Worm (Caenorhabditis elegans): ENCODE results near the gene T11F8.12.
"Not testable (repeated sequence)": the region's sequence is repeated elsewhere in the genome, so short reads cannot be mapped to it uniquely, and the experiment has no call there.

T11F8.12 gene

ce11 chrIV:5473098-5473497 lies 9.0 kb downstream of the T11F8.12 start:
- no peak for TF ChIP-seq unc-86 (tag; optimal IDR thresholded peaks at IDR 0.05)
- TF ChIP-seq C08G9.2 (tag; optimal IDR thresholded peaks at IDR 0.05), result no peak
- TF ChIP-seq zip-5 (tag; optimal IDR thresholded peaks at IDR 0.05), result no peak
- no peak for TF ChIP-seq ets-4 (tag; optimal IDR thresholded peaks at IDR 0.05)
- no peak for TF ChIP-seq hlh-8 (tag; optimal IDR thresholded peaks at IDR 0.05)
- no peak for TF ChIP-seq unc-42 (tag; optimal IDR thresholded peaks at IDR 0.05)
- TF ChIP-seq ztf-16 (tag; optimal IDR thresholded peaks at IDR 0.05), result no peak
- TF ChIP-seq ama-1 (optimal IDR thresholded peaks at IDR 0.05), result no peak
- TF ChIP-seq eyg-1 (tag; optimal IDR thresholded peaks at IDR 0.05), result no peak
- TF ChIP-seq C38D4.7 (GFP tag; optimal IDR thresholded peaks at IDR 0.05), result no peak
- no peak for TF ChIP-seq pat-9 (tag; optimal IDR thresholded peaks at IDR 0.05)
- TF ChIP-seq F13H6.1 (tag; optimal IDR thresholded peaks at IDR 0.05), result no peak
- TF ChIP-seq ceh-24 (tag; optimal IDR thresholded peaks at IDR 0.05), result no peak
- TF ChIP-seq K09A11.1 (tag; optimal IDR thresholded peaks at IDR 0.05; ENCODE audit: insufficient read depth), result no peak
- no peak for TF ChIP-seq unc-3 (GFP tag; conservative IDR thresholded peaks at IDR 0.05)
- no peak for TF ChIP-seq unc-3 (tag; optimal IDR thresholded peaks at IDR 0.05)
- no peak for TF ChIP-seq ttx-3 (tag; optimal IDR thresholded peaks at IDR 0.05)
- TF ChIP-seq pha-4 (tag; optimal IDR thresholded peaks at IDR 0.05), result no peak
- no peak for TF ChIP-seq pha-2 (tag; optimal IDR thresholded peaks at IDR 0.05)
- no peak for TF ChIP-seq Y22D7AL.16 (tag; optimal IDR thresholded peaks at IDR 0.05)

- TF ChIP-seq ztf-16 (tag; optimal IDR thresholded peaks at IDR 0.05), result no peak
- TF ChIP-seq ref-2 (tag; optimal IDR thresholded peaks at IDR 0.05), result no peak
- no peak for TF ChIP-seq ceh-45 (GFP tag; IDR thresholded peaks at IDR 0.05)
- TF ChIP-seq ceh-30 (tag; optimal IDR thresholded peaks at IDR 0.05), result no peak
- no peak for TF ChIP-seq ceh-2 (tag; optimal IDR thresholded peaks at IDR 0.05)
- no peak for TF ChIP-seq C08G9.2 (tag; optimal IDR thresholded peaks at IDR 0.05)
- no peak for TF ChIP-seq ceh-19 (GFP tag; optimal IDR thresholded peaks at IDR 0.05)
- no peak for TF ChIP-seq hlh-15 (tag; optimal IDR thresholded peaks at IDR 0.05)
- TF ChIP-seq ceh-31 (tag; optimal IDR thresholded peaks at IDR 0.05), result no peak
- TF ChIP-seq odd-2 (tag; optimal IDR thresholded peaks at IDR 0.05), result no peak
- TF ChIP-seq fax-1 (tag; optimal IDR thresholded peaks at IDR 0.05), result no peak
- TF ChIP-seq ceh-34 (tag; optimal IDR thresholded peaks at IDR 0.05), result no peak
- TF ChIP-seq unc-42 (tag; optimal IDR thresholded peaks at IDR 0.05), result no peak
- TF ChIP-seq T23F11.4 (GFP tag; optimal IDR thresholded peaks at IDR 0.05), result no peak
- TF ChIP-seq ceh-48 (tag; optimal IDR thresholded peaks at IDR 0.05), result no peak
- TF ChIP-seq syd-9 (tag; optimal IDR thresholded peaks at IDR 0.05), result no peak
Measured at ce11 chrIV:5469739-5470138, 12.4 kb downstream of the T11F8.12 start, which contains the start of gene rme-2. Gene rme-2, plus strand, starts transcription at chrIV:5470026.

ce11 chrIV:5464403-5464802 lies 17.7 kb downstream of the T11F8.12 start, which contains the start of gene Y52D5A.2:
Gene Y52D5A.2, minus strand, starts transcription at chrIV:5464503.
- TF ChIP-seq unc-86 (tag; optimal IDR thresholded peaks at IDR 0.05); dmd-4 (tag; optimal IDR thresholded peaks at IDR 0.05; ENCODE audit: borderline replicate concordance); ahr-1 (tag; optimal IDR thresholded peaks at IDR 0.05): not testable (repeated sequence)

- TF ChIP-seq unc-86 (tag; optimal IDR thresholded peaks at IDR 0.05), result no peak
- TF ChIP-seq ama-1 (optimal IDR thresholded peaks at IDR 0.05), result no peak
- TF ChIP-seq hlh-15 (tag; optimal IDR thresholded peaks at IDR 0.05), result no peak
- TF ChIP-seq ceh-34 (tag; optimal IDR thresholded peaks at IDR 0.05), result no peak
- no peak for TF ChIP-seq C38D4.7 (GFP tag; optimal IDR thresholded peaks at IDR 0.05)
- no peak for TF ChIP-seq ceh-14 (tag; optimal IDR thresholded peaks at IDR 0.05)
Measured at ce11 chrIV:5462820-5463219, 19.3 kb downstream of the T11F8.12 start.

DNA sequence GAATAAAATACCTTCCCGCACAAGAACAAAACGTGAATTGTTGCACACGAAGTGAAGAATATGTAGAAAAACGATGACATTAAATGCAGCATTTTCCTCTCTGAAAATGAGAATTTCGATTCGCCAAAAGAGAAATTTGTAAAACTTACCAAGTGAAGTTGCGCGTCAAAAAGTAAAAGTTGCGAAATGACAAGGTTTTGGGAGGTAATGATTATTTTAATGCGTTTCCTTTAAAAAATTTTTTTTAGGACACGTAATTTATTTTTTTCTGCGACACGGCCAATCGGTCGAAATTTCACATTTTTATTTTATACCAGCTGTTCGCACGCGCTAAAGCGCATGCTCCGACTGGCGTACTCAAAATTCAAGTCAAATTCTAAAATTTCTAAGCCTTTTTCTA lies 26.1 kb downstream of the T11F8.12 start, which contains the start of gene Y4C6A.3:
Y4C6A.3 (minus strand) TSS at position 101 of the 400 bp plus-strand sequence.
- TF ChIP-seq elt-2, ceh-48, ceh-22 (tag; optimal IDR thresholded peaks at IDR 0.05): not testable (repeated sequence)

All from whole organism, late embryonic.